Worm (Caenorhabditis elegans) whole organism, young adult: Measurements from ENCODE around the gene F08C6.5.

Source experiments
- F23B12.7 ChIP-seq: sonication (generic microtip); optimal IDR thresholded peaks from 2 replicates; lab custom pipeline; 2017; ENCODE audit warnings: missing genetic modification characterization, mild to moderate bottlenecking, missing compliant biosample characterization, antibody characterized with exemption, moderate library complexity; ENCODE audit not compliant: insufficient read depth
- aptf-3 ChIP-seq: fragments of 200-800 bp; sonication (Bioruptor generic); IDR thresholded peaks from 2 replicates; pipeline ENCODE4 v1.3.6; 2022; ENCODE audit warnings: missing genetic modification characterization, missing compliant biosample characterization
- athp-1 ChIP-seq: sonication (generic microtip); optimal IDR thresholded peaks from 2 replicates; lab custom pipeline; 2017; ENCODE audit warnings: mild to moderate bottlenecking, missing genetic modification characterization, missing compliant biosample characterization
- lsy-27 ChIP-seq: sonication (generic microtip); optimal IDR thresholded peaks from 2 replicates; lab custom pipeline; 2017; ENCODE audit warnings: missing genetic modification characterization, mild to moderate bottlenecking, missing compliant biosample characterization, antibody characterized with exemption, missing genotype, borderline replicate concordance; ENCODE audit not compliant: insufficient read depth
- madf-6 ChIP-seq: fragments of 200-800 bp; sonication (Bioruptor generic); IDR thresholded peaks from 2 replicates; pipeline ENCODE4 v1.3.6; 2022; ENCODE audit warnings: missing genetic modification reagents, missing genetic modification characterization, missing compliant biosample characterization
- unc-62 ChIP-seq: fragments of 150-350 bp; optimal IDR thresholded peaks from 2 replicates; lab custom pipeline; 2014; ENCODE audit warnings: missing biosample characterization, missing genetic modification reagents, missing genetic modification characterization

DNA sequence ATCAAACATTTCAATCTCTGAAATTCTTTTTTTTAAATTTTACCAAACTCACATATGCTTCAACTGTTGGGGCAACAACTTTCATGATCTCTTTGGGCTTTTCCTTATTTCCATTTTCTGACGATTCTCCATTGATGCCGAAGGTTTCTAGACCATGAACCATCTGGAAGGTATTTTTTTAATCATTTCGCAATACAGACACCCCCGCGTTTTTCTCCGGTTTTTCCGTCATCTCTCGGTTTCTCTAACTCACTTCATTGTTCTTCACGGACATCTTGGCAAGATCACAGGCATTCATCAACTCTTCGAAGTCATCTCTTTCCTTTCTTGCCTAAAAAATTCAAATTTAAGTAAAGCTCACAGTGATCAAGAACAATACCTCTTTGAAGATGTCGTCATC lies 14.0 kb downstream of the F08C6.5 start:
- TF ChIP-seq madf-6 (no peak), athp-1 (tag; lab: Kevin White, UChicago) (no peak), lsy-27 (tag; lab: Kevin White, UChicago) (no peak), aptf-3 (GFP tag; lab: Robert Waterston, UW) (no peak), unc-62 (GFP tag; lab: Kevin White, UChicago) (no peak), F23B12.7 (no peak)
